Fruit fly (Drosophila melanogaster) whole organism, wandering third instar larva: Measurements from ENCODE around the gene asf1.

Experiments used
- Abd-B ChIP-seq: fragments of >200 bp; optimal IDR thresholded peaks from 2 replicates; lab custom pipeline; 2017; ENCODE audit warnings: missing biosample characterization, missing genetic modification characterization
- CG32264 ChIP-seq: fragments of 200-800 bp; sonication (Bioruptor generic); optimal IDR thresholded peaks from 2 replicates; lab custom pipeline; 2016; ENCODE audit warnings: missing biosample characterization, missing genetic modification characterization
- CG9705 ChIP-seq: fragments of 200-800 bp; sonication (Bioruptor generic); optimal IDR thresholded peaks from 2 replicates; lab custom pipeline; 2018; ENCODE audit warnings: missing biosample characterization, mild to moderate bottlenecking, missing genetic modification characterization
- CrebA ChIP-seq: fragments of 200-800 bp; sonication (Bioruptor generic); optimal IDR thresholded peaks from 2 replicates; lab custom pipeline; 2016; ENCODE audit warnings: missing biosample characterization, mild to moderate bottlenecking, missing genetic modification characterization, borderline replicate concordance
- Dfd ChIP-seq: fragments of >200 bp; optimal IDR thresholded peaks from 2 replicates; lab custom pipeline; 2017; ENCODE audit warnings: missing biosample characterization, missing genetic modification characterization
- GATAd ChIP-seq: sonication (Bioruptor generic); optimal IDR thresholded peaks from 2 replicates; lab custom pipeline; 2016; ENCODE audit warnings: missing biosample characterization, missing genetic modification characterization
- HLH106 ChIP-seq: fragments of 200-800 bp; optimal IDR thresholded peaks from 3 replicates; lab custom pipeline; 2019; ENCODE audit warnings: missing biosample characterization, mild to moderate bottlenecking, missing genetic modification characterization, moderate library complexity
- Hnf4 ChIP-seq: fragments of 200-800 bp; sonication (Bioruptor generic); optimal IDR thresholded peaks from 2 replicates; lab custom pipeline; 2016; ENCODE audit warnings: missing biosample characterization, mild to moderate bottlenecking, missing genetic modification characterization
- Hr83 ChIP-seq: fragments of 200-300 bp; sonication (Bioruptor generic); optimal IDR thresholded peaks from 2 replicates; lab custom pipeline; 2016; ENCODE audit warnings: missing biosample characterization, mild to moderate bottlenecking, missing genetic modification characterization, moderate library complexity; ENCODE audit not compliant: poor library complexity, severe bottlenecking
- Jra ChIP-seq: sonication (Bioruptor generic); optimal IDR thresholded peaks from 2 replicates; lab custom pipeline; 2016; ENCODE audit warnings: missing biosample characterization, missing genetic modification characterization
- Mio ChIP-seq: sonication (Bioruptor generic); optimal IDR thresholded peaks from 2 replicates; lab custom pipeline; 2016; ENCODE audit warnings: missing biosample characterization, missing genetic modification characterization
- Myc ChIP-seq: fragments of >200 bp; optimal IDR thresholded peaks from 2 replicates; lab custom pipeline; 2017
- N ChIP-seq: fragments of >200 bp; optimal IDR thresholded peaks from 2 replicates; lab custom pipeline; 2018; ENCODE audit warnings: missing biosample characterization, missing external identifiers, missing genetic modification characterization
- OdsH ChIP-seq: fragments of 200-800 bp; sonication (Bioruptor generic); optimal IDR thresholded peaks from 2 replicates; lab custom pipeline; 2016; ENCODE audit warnings: missing biosample characterization, mild to moderate bottlenecking, missing genetic modification characterization
- Rel ChIP-seq, 2 experiments: fragments of 200-800 bp; sonication (Bioruptor generic) in 1 of 2; optimal IDR thresholded peaks; 2 replicates in 1 of 2; 3 replicates in 1 of 2; lab custom pipeline; 2016 to 2019; ENCODE audit warnings: mild to moderate bottlenecking in 2 of 2, missing biosample characterization in 2 of 2, missing genetic modification characterization in 2 of 2, moderate library complexity in 1 of 2
- Sp1 ChIP-seq: fragments of 200-800 bp; sonication (Bioruptor generic); optimal IDR thresholded peaks from 3 replicates; lab custom pipeline; 2019; ENCODE audit warnings: missing biosample characterization, mild to moderate bottlenecking, missing genetic modification characterization, moderate library complexity
- br ChIP-seq: fragments of 200-800 bp; sonication (Bioruptor generic); optimal IDR thresholded peaks from 2 replicates; lab custom pipeline; 2016; ENCODE audit warnings: missing biosample characterization, missing genetic modification characterization
- brk ChIP-seq: fragments of 200-800 bp; sonication (Bioruptor generic); optimal IDR thresholded peaks from 2 replicates; lab custom pipeline; 2016; ENCODE audit warnings: missing biosample characterization, mild to moderate bottlenecking, missing genetic modification characterization
- dl ChIP-seq, 2 experiments: fragments of 175-275, 200-275 bp in 1 of 2; fragments of 200-275 bp in 1 of 2; sonication (Bioruptor generic); optimal IDR thresholded peaks; lab custom pipeline; 2018; ENCODE audit warnings: mild to moderate bottlenecking in 2 of 2, missing biosample characterization in 2 of 2, missing genetic modification characterization in 2 of 2, moderate library complexity in 2 of 2; ENCODE audit not compliant: partially characterized antibody in 2 of 2, insufficient read depth in 1 of 2
- dmrt93B ChIP-seq: fragments of 200-800 bp; sonication (Bioruptor generic); optimal IDR thresholded peaks from 2 replicates; lab custom pipeline; 2018; ENCODE audit warnings: missing biosample characterization, mild to moderate bottlenecking, missing genetic modification characterization
- dsf ChIP-seq: sonication (Bioruptor generic); optimal IDR thresholded peaks from 2 replicates; lab custom pipeline; 2016; ENCODE audit warnings: missing biosample characterization, missing genetic modification characterization, borderline replicate concordance
- foxo ChIP-seq, 2 experiments: fragments of 200-800 bp; sonication (Bioruptor generic); optimal IDR thresholded peaks; 2 replicates in 1 of 2; 3 replicates in 1 of 2; lab custom pipeline; 2016 to 2017; ENCODE audit warnings: missing biosample characterization in 2 of 2, missing genetic modification characterization in 2 of 2
- fru ChIP-seq: fragments of 200-800 bp; sonication (Bioruptor generic); optimal IDR thresholded peaks from 3 replicates; lab custom pipeline; 2016; ENCODE audit warnings: missing biosample characterization, mild to moderate bottlenecking, missing genetic modification characterization
- jim ChIP-seq: fragments of 175-275, 200-325 bp; sonication (Bioruptor generic); optimal IDR thresholded peaks from 2 replicates; lab custom pipeline; 2016; ENCODE audit warnings: missing biosample characterization, mild to moderate bottlenecking, missing genetic modification characterization
- lola ChIP-seq: fragments of >200 bp; optimal IDR thresholded peaks from 2 replicates; lab custom pipeline; 2017; ENCODE audit warnings: missing biosample characterization, missing genetic modification characterization
- pan ChIP-seq: fragments of >200 bp; optimal IDR thresholded peaks from 2 replicates; lab custom pipeline; 2017
- psq ChIP-seq: fragments of 200-800 bp; sonication (Bioruptor generic); optimal IDR thresholded peaks from 3 replicates; lab custom pipeline; 2017; ENCODE audit warnings: missing biosample characterization, mild to moderate bottlenecking, missing genetic modification characterization, moderate library complexity
- rgr ChIP-seq: fragments of 200-800 bp; sonication (Bioruptor generic); optimal IDR thresholded peaks from 3 replicates; lab custom pipeline; 2016; ENCODE audit warnings: missing biosample characterization, mild to moderate bottlenecking, missing genetic modification characterization
- sage ChIP-seq: fragments of 200-800 bp; sonication (Bioruptor generic); optimal IDR thresholded peaks from 2 replicates; lab custom pipeline; 2016; ENCODE audit warnings: missing biosample characterization, mild to moderate bottlenecking, missing genetic modification characterization
- sv ChIP-seq: fragments of 200-800 bp; sonication (Bioruptor generic); optimal IDR thresholded peaks from 3 replicates; lab custom pipeline; 2016; ENCODE audit warnings: missing biosample characterization, missing genetic modification characterization
- tai ChIP-seq: sonication (Bioruptor generic); optimal IDR thresholded peaks from 2 replicates; lab custom pipeline; 2016; ENCODE audit warnings: missing biosample characterization, missing genetic modification characterization
- woc ChIP-seq: sonication (Bioruptor generic); optimal IDR thresholded peaks from 2 replicates; lab custom pipeline; 2016; ENCODE audit warnings: missing biosample characterization, mild to moderate bottlenecking, missing genetic modification characterization

asf1 gene

DNA sequence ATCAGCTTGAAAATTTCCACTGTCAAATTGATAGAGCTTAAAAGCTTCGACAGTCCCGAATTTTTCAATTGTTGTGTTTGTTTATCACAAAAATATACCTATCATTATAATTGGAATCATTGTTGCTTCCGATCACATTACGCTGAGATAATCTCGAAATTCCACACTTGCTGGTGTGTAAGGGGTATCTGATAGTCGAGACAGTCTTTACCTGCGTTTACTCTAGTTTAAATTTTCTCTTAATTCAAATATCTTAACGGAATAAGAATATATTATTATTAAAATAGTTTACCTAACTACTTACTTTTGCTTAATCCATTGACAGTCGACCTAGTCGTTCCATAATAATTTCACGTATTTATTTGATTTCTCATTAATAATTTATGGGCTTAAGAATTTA, 31.4 kb downstream of the asf1 start:
- TF ChIP-seq brk (GFP tag; lab: Kevin White, UChicago) (no peak), Hnf4 (no peak), CrebA (no peak), dsf (GFP tag; lab: Kevin White, UChicago) (no peak)

- TF ChIP-seq rgr (GFP tag; lab: Kevin White, UChicago) (no peak), Abd-B (GFP tag; lab: Kevin White, UChicago) (no peak), Sp1 (GFP tag; lab: Kevin White, UChicago) (peak; percentile 66)
Measured at dm6 chr3L:19650588-19650987, 31.9 kb downstream of the asf1 start.

- TF ChIP-seq tai (GFP tag; lab: Kevin White, UChicago): no peak
- TF ChIP-seq Hnf4: no peak
- no peak for TF ChIP-seq CG9705 (GFP tag; lab: Kevin White, UChicago)
- TF ChIP-seq HLH106 (tag; lab: Kevin White, UChicago): no peak
- TF ChIP-seq sage (GFP tag; lab: Kevin White, UChicago): no peak
- TF ChIP-seq foxo (GFP tag; optimal IDR thresholded peaks at IDR 0.05; lab: Kevin White, UChicago): no peak
- no peak for TF ChIP-seq Mio (GFP tag; lab: Kevin White, UChicago)
- TF ChIP-seq jim (GFP tag; lab: Kevin White, UChicago): no peak
- no peak for TF ChIP-seq Rel (GFP tag; optimal IDR thresholded peaks at IDR 0.05; lab: Kevin White, UChicago)
- no peak for TF ChIP-seq Rel (tag; optimal IDR thresholded peaks at IDR 0.05; lab: Kevin White, UChicago)
- TF ChIP-seq sv: no peak
- TF ChIP-seq psq (GFP tag; lab: Kevin White, UChicago): no peak
- no peak for TF ChIP-seq Myc (lab: Kevin White, UChicago)
- no peak for TF ChIP-seq Jra (GFP tag; lab: Kevin White, UChicago)
- no peak for TF ChIP-seq CrebA
- no peak for TF ChIP-seq Hr83 (GFP tag; lab: Kevin White, UChicago)
- TF ChIP-seq pan (lab: Kevin White, UChicago): no peak
- TF ChIP-seq dmrt93B: no peak
- no peak for TF ChIP-seq GATAd (GFP tag; lab: Kevin White, UChicago)
- TF ChIP-seq CG32264 (GFP tag; lab: Kevin White, UChicago): no peak
- no peak for TF ChIP-seq dl (GFP tag; optimal IDR thresholded peaks at IDR 0.05; lab: Kevin White, UChicago; ENCODE audit: insufficient read depth in 1 of 2, partially characterized antibody in 2 of 2)
Measured at dm6 chr3L:19653470-19653869, 34.8 kb downstream of the asf1 start.

- TF ChIP-seq tai (GFP tag; lab: Kevin White, UChicago): no peak
- TF ChIP-seq OdsH: no peak
- no peak for TF ChIP-seq Sp1 (GFP tag; lab: Kevin White, UChicago)
- no peak for TF ChIP-seq Hr83 (GFP tag; lab: Kevin White, UChicago)
- no peak for TF ChIP-seq HLH106 (tag; lab: Kevin White, UChicago)
- no peak for TF ChIP-seq rgr (GFP tag; lab: Kevin White, UChicago)
- no peak for TF ChIP-seq psq (GFP tag; lab: Kevin White, UChicago)
- TF ChIP-seq br (GFP tag; lab: Kevin White, UChicago): no peak
- no peak for TF ChIP-seq pan (lab: Kevin White, UChicago)
- TF ChIP-seq Hnf4: no peak
- TF ChIP-seq Mio (GFP tag; lab: Kevin White, UChicago): no peak
- TF ChIP-seq N: no peak
- no peak for TF ChIP-seq Dfd (GFP tag; lab: Kevin White, UChicago)
- TF ChIP-seq lola (GFP tag; lab: Kevin White, UChicago): no peak
- no peak for TF ChIP-seq woc (GFP tag; lab: Kevin White, UChicago)
- no peak for TF ChIP-seq fru (GFP tag; lab: Kevin White, UChicago)
Measured at dm6 chr3L:19655923-19656322, 37.2 kb downstream of the asf1 start.

dm6 chr3L:19662892-19663291, 44.2 kb downstream of the asf1 start:
- no peak for TF ChIP-seq dl (GFP tag; optimal IDR thresholded peaks at IDR 0.05; lab: Kevin White, UChicago; ENCODE audit: insufficient read depth in 1 of 2, partially characterized antibody in 2 of 2)
- no peak for TF ChIP-seq dmrt93B
- no peak for TF ChIP-seq Myc (lab: Kevin White, UChicago)
- no peak for TF ChIP-seq sv
- TF ChIP-seq Abd-B (GFP tag; lab: Kevin White, UChicago): no peak
- no peak for TF ChIP-seq pan (lab: Kevin White, UChicago)
